Fruit fly (Drosophila melanogaster): ENCODE results near the gene gnu.

The gnu gene

DNA sequence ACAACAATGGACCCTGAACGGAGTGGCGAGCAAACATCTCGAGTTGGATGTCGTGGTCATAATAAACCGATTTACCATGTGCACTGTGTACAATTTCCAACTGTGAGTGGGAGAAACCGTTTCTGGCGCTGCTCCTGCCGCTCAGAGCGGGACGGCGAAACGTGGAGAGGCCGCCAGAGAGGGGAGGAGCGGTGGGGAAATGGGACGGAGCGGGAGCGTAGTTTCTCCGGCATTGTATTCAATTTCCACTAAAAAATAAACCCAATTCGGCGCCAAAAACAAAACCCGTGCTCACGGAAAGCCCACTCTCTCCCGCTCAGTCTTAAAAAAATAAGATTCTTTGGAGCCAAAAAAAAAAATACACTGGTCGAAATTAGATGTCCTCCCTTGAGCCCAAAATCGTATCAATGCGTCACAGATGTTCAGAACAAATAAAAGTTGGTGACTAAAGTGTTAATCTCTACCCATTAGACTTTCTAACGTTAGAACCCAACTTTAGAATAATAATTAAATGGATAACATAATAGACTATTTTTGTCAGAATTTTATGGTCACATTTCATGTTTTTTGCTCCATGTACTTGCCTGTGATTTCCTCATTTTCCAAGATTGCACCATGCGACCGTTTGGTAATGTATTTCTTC is 43.1 kb downstream of the gnu start (continued):
- peak; percentile 48 for TF ChIP-seq Max (GFP tag; optimal IDR thresholded peaks at IDR 0.05)
- no peak for TF ChIP-seq h (optimal IDR thresholded peaks at IDR 0.05)
- peak; percentile 57; the same call in 1 of the 2 replicates for TF ChIP-seq CG14014 (GFP tag; IDR thresholded peaks at IDR 0.05)
- TF ChIP-seq kni (GFP tag; optimal IDR thresholded peaks at IDR 0.05) = no peak
- TF ChIP-seq Adf1 (GFP tag; IDR thresholded peaks at IDR 0.05) = peak; percentile 55; the same call in 1 of the 2 replicates
- no peak for TF ChIP-seq Sry-β (GFP tag; optimal IDR thresholded peaks at IDR 0.05)
- TF ChIP-seq p53 (GFP tag; optimal IDR thresholded peaks at IDR 0.05) = no peak
- TF ChIP-seq crp (GFP tag; optimal IDR thresholded peaks at IDR 0.05) = peak in 1 of 2 experiments; percentile 35
- TF ChIP-seq peb (GFP tag; IDR thresholded peaks at IDR 0.05) = no peak
- TF ChIP-seq CG6765 (GFP tag; optimal IDR thresholded peaks at IDR 0.05) = peak; percentile 62
- peak; percentile 14 for TF ChIP-seq CG12744 (GFP tag; optimal IDR thresholded peaks at IDR 0.05)
- TF ChIP-seq phol (tag; optimal IDR thresholded peaks at IDR 0.05) = peak; percentile 72
- peak; percentile 63 for TF ChIP-seq CG8924 (tag; optimal IDR thresholded peaks at IDR 0.05)
- peak; percentile 14 for TF ChIP-seq trh (GFP tag; optimal IDR thresholded peaks at IDR 0.05)
- peak; percentile 50 for TF ChIP-seq Camta (GFP tag; optimal IDR thresholded peaks at IDR 0.05)
- peak; percentile 82 for TF ChIP-seq ci (GFP tag; IDR thresholded peaks at IDR 0.05)
- peak; percentile 72 for TF ChIP-seq CG8388 (GFP tag; optimal IDR thresholded peaks at IDR 0.05)
- TF ChIP-seq CG16863 (GFP tag; optimal IDR thresholded peaks at IDR 0.05) = peak; percentile 24
- TF ChIP-seq CG7786 (GFP tag; optimal IDR thresholded peaks at IDR 0.05) = peak; percentile 70
- TF ChIP-seq kay (GFP tag; optimal IDR thresholded peaks at IDR 0.05) = peak; percentile 59
- TF ChIP-seq gem (tag; optimal IDR thresholded peaks at IDR 0.05) = peak; percentile 88
- no peak for TF ChIP-seq CG6175 (GFP tag; IDR thresholded peaks at IDR 0.05)
- TF ChIP-seq CG3726 (GFP tag; IDR thresholded peaks at IDR 0.05) = no peak
- TF ChIP-seq CG15479 (GFP tag; optimal IDR thresholded peaks at IDR 0.05) = no peak
- TF ChIP-seq CG1647 (GFP tag; optimal IDR thresholded peaks at IDR 0.05) = peak; percentile 39
- peak; percentile 18; the same call in 1 of the 2 replicates for TF ChIP-seq wdn (GFP tag; IDR thresholded peaks at IDR 0.05)
- TF ChIP-seq Med (GFP tag) = peak; percentile 94
- TF ChIP-seq CG13296 (GFP tag; optimal IDR thresholded peaks at IDR 0.05) = no peak
- no peak for TF ChIP-seq ham (GFP tag; IDR thresholded peaks at IDR 0.05)
- TF ChIP-seq CG10209 (GFP tag; optimal IDR thresholded peaks at IDR 0.05) = peak; percentile 65
- TF ChIP-seq CG6254 (GFP tag; optimal IDR thresholded peaks at IDR 0.05) = peak; percentile 56
- 0 out of 3 replicates have a peak, but pooled peaks have one; percentile 34 for TF ChIP-seq CG2199 (GFP tag; IDR thresholded peaks at IDR 0.05)
- TF ChIP-seq kah (GFP tag; optimal IDR thresholded peaks at IDR 0.05) = peak; percentile 25
- peak; percentile 18 for TF ChIP-seq cg (GFP tag; optimal IDR thresholded peaks at IDR 0.05)
- 0 out of 2 replicates have a peak, but pooled peaks have one; percentile 6 for TF ChIP-seq CG8765 (GFP tag; IDR thresholded peaks at IDR 0.05)
- TF ChIP-seq CG6272 (GFP tag; IDR thresholded peaks at IDR 0.05) = no peak
- peak; percentile 21 for TF ChIP-seq CG7271 (tag; optimal IDR thresholded peaks at IDR 0.05)
- TF ChIP-seq Elba2 (GFP tag; optimal IDR thresholded peaks at IDR 0.05) = no peak
- peak; percentile 33; the same call in 1 of the 3 replicates for TF ChIP-seq HLH4C (GFP tag; IDR thresholded peaks at IDR 0.05; ENCODE audit: partially characterized antibody)
- TF ChIP-seq CG17361 (GFP tag; IDR thresholded peaks at IDR 0.05) = peak; percentile 52; the same call in 1 of the 3 replicates
- peak; percentile 21 for TF ChIP-seq MTF-1 (GFP tag; optimal IDR thresholded peaks at IDR 0.05; ENCODE audit: borderline replicate concordance)
- peak; percentile 96 for TF ChIP-seq Ets65A (GFP tag)
- no peak for TF ChIP-seq twi (tag; optimal IDR thresholded peaks at IDR 0.05)
- TF ChIP-seq CG7963 (GFP tag; IDR thresholded peaks at IDR 0.05; ENCODE audit: partially characterized antibody) = no peak
- TF ChIP-seq Ada2b (GFP tag; IDR thresholded peaks at IDR 0.05) = peak; percentile 40; the same call in 1 of the 2 replicates
- no peak for TF ChIP-seq B-H2 (GFP tag; optimal IDR thresholded peaks at IDR 0.05)
- peak; percentile 76 for TF ChIP-seq slbo (GFP tag; IDR thresholded peaks at IDR 0.05)
- peak; percentile 59 for TF ChIP-seq jumu (GFP tag; optimal IDR thresholded peaks at IDR 0.05)
- TF ChIP-seq grn (GFP tag; optimal IDR thresholded peaks at IDR 0.05) = no peak
- TF ChIP-seq hb (GFP tag; IDR thresholded peaks at IDR 0.05; ENCODE audit: partially characterized antibody) = no peak

Data from whole organism, embryonic.